Worm (Caenorhabditis elegans): Measurements from ENCODE around the gene mrpl-48.
A peak's percentile ranks its signal among the peaks of the same experiment; 100 is the strongest.

The mrpl-48 gene

DNA sequence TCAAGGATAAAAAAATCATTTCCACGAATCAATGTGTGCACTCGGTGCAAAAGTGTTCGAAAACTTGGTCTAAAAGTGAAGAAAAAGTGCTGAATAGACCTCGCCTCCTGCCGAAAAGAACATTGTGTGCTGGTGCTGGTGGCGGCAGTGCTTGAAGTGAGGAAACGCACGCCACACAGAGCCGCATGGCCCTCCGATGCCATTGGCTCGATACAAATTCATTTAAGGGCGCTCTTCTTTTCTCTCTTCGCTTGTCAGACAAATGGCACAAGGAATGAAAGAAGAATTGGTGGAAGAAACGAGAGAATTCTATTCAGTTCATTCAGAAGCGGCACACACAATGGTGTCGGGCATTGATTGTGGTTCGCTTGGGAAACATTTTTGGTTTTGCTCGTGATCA, 11.2 kb upstream of the mrpl-48 start:
- TF ChIP-seq fkh-10 (GFP tag; optimal IDR thresholded peaks at IDR 0.05) (peak; percentile 3), ceh-82 (tag; optimal IDR thresholded peaks at IDR 0.05) (peak in 1 of 3 experiments; percentile 20), ces-1 (GFP tag; optimal IDR thresholded peaks at IDR 0.05) (peak; percentile 5), egl-13 (tag; optimal IDR thresholded peaks at IDR 0.05) (no peak), lin-14 (GFP tag; optimal IDR thresholded peaks at IDR 0.05) (peak; percentile 63), nhr-20 (tag; optimal IDR thresholded peaks at IDR 0.05) (no peak), efl-1 (optimal IDR thresholded peaks at IDR 0.05) (no peak), efl-1 (GFP tag; optimal IDR thresholded peaks at IDR 0.05 in 1 of 2) (peak in 1 of 2 experiments; percentile 88)

- TF ChIP-seq ama-1 (optimal IDR thresholded peaks at IDR 0.05), result no peak
- no peak for TF ChIP-seq unc-30 (tag; optimal IDR thresholded peaks at IDR 0.05)
- no peak for TF ChIP-seq Y116A8C.19 (tag; optimal IDR thresholded peaks at IDR 0.05; ENCODE audit: borderline replicate concordance)
- no peak for TF ChIP-seq dpl-1 (GFP tag; optimal IDR thresholded peaks at IDR 0.05)
- TF ChIP-seq lsy-2 (tag; optimal IDR thresholded peaks at IDR 0.05), result no peak
- no peak for TF ChIP-seq fkh-10 (GFP tag; optimal IDR thresholded peaks at IDR 0.05)
- TF ChIP-seq xbp-1 (tag; optimal IDR thresholded peaks at IDR 0.05), result no peak
Observed at ce11 chrV:5582860-5583259, 10.6 kb upstream of the mrpl-48 start.

- TF ChIP-seq efl-1 (optimal IDR thresholded peaks at IDR 0.05), result peak; percentile 52 to 63
- TF ChIP-seq efl-1 (GFP tag; optimal IDR thresholded peaks at IDR 0.05 in 1 of 2), result peak; percentile 67 to 93
- peak; percentile 85 for TF ChIP-seq F16B12.6 (tag; optimal IDR thresholded peaks at IDR 0.05)
- peak; percentile 56 to 76 for TF ChIP-seq lin-35 (GFP tag; optimal IDR thresholded peaks at IDR 0.05)
- peak; percentile 66 for TF ChIP-seq blmp-1 (tag; optimal IDR thresholded peaks at IDR 0.05)
- TF ChIP-seq dpl-1 (GFP tag; optimal IDR thresholded peaks at IDR 0.05), result peak; percentile 28 to 76 (median 52)
- TF ChIP-seq ceh-82 (tag; optimal IDR thresholded peaks at IDR 0.05), result peak in 1 of 3 experiments; percentile 27
- no peak for TF ChIP-seq xbp-1 (tag; optimal IDR thresholded peaks at IDR 0.05)
- TF ChIP-seq alr-1 (tag; optimal IDR thresholded peaks at IDR 0.05; ENCODE audit: borderline replicate concordance), result no peak
- peak; percentile 93 to 98 for TF ChIP-seq lsy-2 (tag; optimal IDR thresholded peaks at IDR 0.05)
- no peak for TF ChIP-seq fkh-4 (tag; optimal IDR thresholded peaks at IDR 0.05; ENCODE audit: borderline replicate concordance)
- peak; percentile 48 for TF ChIP-seq snu-23 (GFP tag; optimal IDR thresholded peaks at IDR 0.05)
- TF ChIP-seq skn-1 (tag; optimal IDR thresholded peaks at IDR 0.05), result peak; percentile 90
- TF ChIP-seq C16A3.4 (tag; optimal IDR thresholded peaks at IDR 0.05), result peak; percentile 48
- TF ChIP-seq mep-1 (tag; optimal IDR thresholded peaks at IDR 0.05), result peak; percentile 55
- TF ChIP-seq egl-13 (tag; optimal IDR thresholded peaks at IDR 0.05), result no peak
- TF ChIP-seq nhr-71 (tag; optimal IDR thresholded peaks at IDR 0.05), result peak; percentile 18
Observed at ce11 chrV:5584293-5584776, 9.2 kb upstream of the mrpl-48 start, which contains the start of gene pas-6. pas-6 (minus strand) TSS chrV:5584343.

DNA sequence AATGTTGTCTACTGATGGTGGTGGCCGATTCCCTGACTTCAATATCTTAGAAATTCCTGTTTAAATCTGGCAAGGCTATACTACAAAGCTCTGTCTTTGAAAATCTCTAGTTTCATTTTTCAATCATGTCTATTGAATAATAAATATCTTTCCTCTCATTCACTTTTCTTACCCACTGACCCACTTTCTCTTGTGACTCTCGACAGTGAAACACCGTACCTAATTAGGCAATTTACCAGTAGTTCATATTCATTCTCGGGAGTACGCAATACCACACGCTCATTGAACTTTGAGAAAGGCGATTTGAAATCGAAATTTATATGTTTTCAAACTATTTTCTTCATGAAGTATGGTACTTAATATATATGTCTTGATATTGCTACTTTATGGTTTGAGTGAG, 8.7 kb upstream of the mrpl-48 start, which contains the start of gene CD4.11:
CD4.11 (plus strand) TSS at position 301 of the 400 bp plus-strand sequence.
- TF ChIP-seq Y116A8C.19 (tag; optimal IDR thresholded peaks at IDR 0.05; ENCODE audit: borderline replicate concordance), result no peak
- TF ChIP-seq mef-2 (tag; optimal IDR thresholded peaks at IDR 0.05), result no peak
- TF ChIP-seq sptf-1 (tag; optimal IDR thresholded peaks at IDR 0.05), result no peak
- no peak for TF ChIP-seq grh-1 (GFP tag; IDR thresholded peaks at IDR 0.05)
- no peak for TF ChIP-seq pag-3 (tag; optimal IDR thresholded peaks at IDR 0.05; ENCODE audit: borderline replicate concordance, insufficient read depth)
- TF ChIP-seq pqm-1 (tag; optimal IDR thresholded peaks at IDR 0.05), result no peak
- peak; percentile 39 for TF ChIP-seq blmp-1 (tag; optimal IDR thresholded peaks at IDR 0.05)

DNA sequence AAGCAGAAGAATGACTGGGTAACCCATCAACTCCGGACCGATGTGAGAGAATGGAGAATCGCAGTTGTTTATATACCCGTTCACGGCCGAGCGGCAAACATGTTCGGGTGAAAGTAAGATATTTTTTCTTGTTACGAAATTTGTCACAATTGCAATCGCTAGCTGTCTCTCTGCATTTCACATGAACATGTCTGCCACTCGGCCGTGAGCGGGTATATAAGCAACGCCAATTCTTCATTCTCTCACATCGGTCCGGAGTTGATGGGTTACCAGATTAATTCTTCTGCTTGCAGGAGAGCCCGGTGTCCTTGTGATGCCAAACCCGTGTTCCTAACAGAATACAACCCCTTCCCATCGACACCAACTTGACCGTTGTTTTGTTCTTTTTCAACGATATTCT, 6.5 kb upstream of the mrpl-48 start:
- TF ChIP-seq mef-2 (tag; optimal IDR thresholded peaks at IDR 0.05) (no peak), ets-5 (GFP tag; IDR thresholded peaks at IDR 0.05) (no peak), aly-2 (tag; optimal IDR thresholded peaks at IDR 0.05) (no peak), nhr-77 (tag; optimal IDR thresholded peaks at IDR 0.05) (no peak), tlp-1 (tag; optimal IDR thresholded peaks at IDR 0.05) (no peak), nhr-19 (GFP tag; conservative IDR thresholded peaks at IDR 0.05) (0 out of 2 replicates have a peak, but pooled peaks have one; percentile 11), ceh-82 (tag; optimal IDR thresholded peaks at IDR 0.05) (peak in 1 of 3 experiments; percentile 8), efl-1 (optimal IDR thresholded peaks at IDR 0.05) (no peak), efl-1 (GFP tag; optimal IDR thresholded peaks at IDR 0.05 in 1 of 2) (peak in 1 of 2 experiments; percentile 65), ceh-63 (GFP tag; optimal IDR thresholded peaks at IDR 0.05) (no peak), pqm-1 (tag; optimal IDR thresholded peaks at IDR 0.05) (no peak), skn-1 (tag; optimal IDR thresholded peaks at IDR 0.05) (peak; percentile 48), F16B12.6 (tag; optimal IDR thresholded peaks at IDR 0.05) (peak; percentile 35), nhr-84 (tag; optimal IDR thresholded peaks at IDR 0.05) (no peak), lin-39 (tag; optimal IDR thresholded peaks at IDR 0.05) (no peak), pag-3 (tag; optimal IDR thresholded peaks at IDR 0.05; ENCODE audit: borderline replicate concordance, insufficient read depth) (no peak), hlh-17 (GFP tag; optimal IDR thresholded peaks at IDR 0.05; ENCODE audit: borderline replicate concordance) (no peak), fkh-8 (tag; optimal IDR thresholded peaks at IDR 0.05) (no peak), ceh-8 (GFP tag; optimal IDR thresholded peaks at IDR 0.05) (no peak), ztf-4 (tag; optimal IDR thresholded peaks at IDR 0.05) (no peak), rnt-1 (tag; optimal IDR thresholded peaks at IDR 0.05) (peak; percentile 22), lsy-2 (tag; optimal IDR thresholded peaks at IDR 0.05) (peak in 1 of 2 experiments; percentile 55), fkh-4 (tag; optimal IDR thresholded peaks at IDR 0.05; ENCODE audit: borderline replicate concordance) (no peak)
